Worm (Caenorhabditis elegans) whole organism, mixed stage, embryonic: ENCODE results near the gene srd-51.

Experiments used
- M03D4.4 ChIP-seq: sonication (generic microtip); optimal IDR thresholded peaks from 2 replicates; lab custom pipeline; 2017; ENCODE audit warnings: mild to moderate bottlenecking, missing genetic modification characterization, missing compliant biosample characterization
- bed-3 ChIP-seq: fragments of 200-800 bp; sonication (Bioruptor generic); optimal IDR thresholded peaks from 3 replicates; lab custom pipeline; 2018; ENCODE audit warnings: mild to moderate bottlenecking, missing genetic modification characterization, moderate library complexity, missing compliant biosample characterization
- blmp-1 ChIP-seq: fragments of 150-350 bp; optimal IDR thresholded peaks from 2 replicates; lab custom pipeline; 2014; ENCODE audit warnings: missing biosample characterization, missing genetic modification characterization
- ceh-39 ChIP-seq: fragments of 150-350 bp; optimal IDR thresholded peaks from 2 replicates; lab custom pipeline; 2014; ENCODE audit warnings: missing biosample characterization, missing genetic modification characterization
- ceh-43 ChIP-seq: fragments of 200-800 bp; sonication (Bioruptor generic); optimal IDR thresholded peaks from 2 replicates; lab custom pipeline; 2018; ENCODE audit warnings: mild to moderate bottlenecking, missing genetic modification characterization, moderate library complexity, missing compliant biosample characterization
- ceh-83 ChIP-seq: fragments of 200-800 bp; sonication (Bioruptor generic); optimal IDR thresholded peaks from 2 replicates; lab custom pipeline; 2018; ENCODE audit warnings: mild to moderate bottlenecking, missing genetic modification characterization, missing compliant biosample characterization
- ces-1 ChIP-seq: fragments of 150-350 bp; optimal IDR thresholded peaks from 2 replicates; lab custom pipeline; 2014; ENCODE audit warnings: missing biosample characterization, missing genetic modification reagents, missing genetic modification characterization
- cnd-1 ChIP-seq: fragments of 200-800 bp; sonication (Bioruptor generic); optimal IDR thresholded peaks from 2 replicates; lab custom pipeline; 2018; ENCODE audit warnings: mild to moderate bottlenecking, missing genetic modification characterization, missing compliant biosample characterization
- drap-1 ChIP-seq: fragments of 200-800 bp; sonication (Bioruptor generic); optimal IDR thresholded peaks from 3 replicates; lab custom pipeline; 2018; ENCODE audit warnings: mild to moderate bottlenecking, missing genetic modification characterization, missing compliant biosample characterization
- elt-1 ChIP-seq: sonication (generic microtip); optimal IDR thresholded peaks from 2 replicates; lab custom pipeline; 2017; ENCODE audit warnings: missing genetic modification characterization, mild to moderate bottlenecking, missing compliant biosample characterization, antibody characterized with exemption, moderate library complexity, borderline replicate concordance; ENCODE audit not compliant: insufficient read depth
- elt-3 ChIP-seq: fragments of 150-350 bp; optimal IDR thresholded peaks from 2 replicates; lab custom pipeline; 2014; ENCODE audit warnings: missing biosample characterization, missing genetic modification characterization
- flh-1 ChIP-seq: fragments of 200-800 bp; sonication (Bioruptor generic); optimal IDR thresholded peaks from 2 replicates; lab custom pipeline; 2018; ENCODE audit warnings: mild to moderate bottlenecking, missing genetic modification characterization, moderate library complexity, missing compliant biosample characterization
- ham-2 ChIP-seq: fragments of 200-800 bp; sonication (Bioruptor generic); optimal IDR thresholded peaks from 2 replicates; lab custom pipeline; 2018; ENCODE audit warnings: mild to moderate bottlenecking, missing genetic modification characterization, missing compliant biosample characterization
- hlh-1 ChIP-seq: fragments of 150-350 bp; optimal IDR thresholded peaks from 2 replicates; lab custom pipeline; 2014; ENCODE audit warnings: missing biosample characterization, missing genetic modification reagents, missing genetic modification characterization
- lin-13 ChIP-seq: fragments of 150-350 bp; optimal IDR thresholded peaks from 2 replicates; lab custom pipeline; 2014; ENCODE audit warnings: missing biosample characterization, missing genetic modification characterization
- lin-32 ChIP-seq: fragments of 200-800 bp; sonication (Bioruptor generic); optimal IDR thresholded peaks from 2 replicates; lab custom pipeline; 2018; ENCODE audit warnings: mild to moderate bottlenecking, missing genetic modification characterization, missing compliant biosample characterization
- lsy-2 ChIP-seq: fragments of 150-350 bp; optimal IDR thresholded peaks from 2 replicates; lab custom pipeline; 2014; ENCODE audit warnings: missing biosample characterization, missing genetic modification characterization
- mab-5 ChIP-seq: fragments of 150-350 bp; optimal IDR thresholded peaks from 2 replicates; lab custom pipeline; 2014; ENCODE audit warnings: missing biosample characterization, missing genetic modification characterization
- mep-1 ChIP-seq: fragments of 150-350 bp; optimal IDR thresholded peaks from 2 replicates; lab custom pipeline; 2017; ENCODE audit warnings: missing biosample characterization, missing genetic modification reagents, missing genetic modification characterization, inconsistent platforms
- mls-2 ChIP-seq: sonication (generic microtip); optimal IDR thresholded peaks from 2 replicates; lab custom pipeline; 2016; ENCODE audit warnings: mild to moderate bottlenecking, missing genetic modification characterization, moderate library complexity, missing compliant biosample characterization
- nhr-12 ChIP-seq: fragments of 150-350 bp; optimal IDR thresholded peaks from 2 replicates; lab custom pipeline; 2014; ENCODE audit warnings: missing biosample characterization, missing genetic modification characterization
- nhr-2 ChIP-seq: fragments of 150-350 bp; optimal IDR thresholded peaks from 2 replicates; lab custom pipeline; 2014; ENCODE audit warnings: missing biosample characterization, missing genetic modification characterization
- nhr-237 ChIP-seq: fragments of 150-350 bp; optimal IDR thresholded peaks from 2 replicates; lab custom pipeline; 2014; ENCODE audit warnings: missing biosample characterization, missing genetic modification characterization
- nhr-28 ChIP-seq: fragments of 150-350 bp; optimal IDR thresholded peaks from 2 replicates; lab custom pipeline; 2014; ENCODE audit warnings: missing biosample characterization, missing genetic modification characterization
- nhr-76 ChIP-seq: sonication (generic microtip); optimal IDR thresholded peaks from 2 replicates; lab custom pipeline; 2017; ENCODE audit warnings: missing biosample characterization, missing genetic modification characterization
- pha-4 ChIP-seq: fragments of 150-350 bp; optimal IDR thresholded peaks from 2 replicates; lab custom pipeline; 2018; ENCODE audit warnings: missing biosample characterization, missing genetic modification reagents, missing genetic modification characterization
- sem-2 ChIP-seq: fragments of 200-800 bp; sonication (Bioruptor generic); optimal IDR thresholded peaks from 2 replicates; lab custom pipeline; 2018; ENCODE audit warnings: mild to moderate bottlenecking, missing genetic modification characterization, missing compliant biosample characterization
- snpc-4 ChIP-seq: fragments of 150-350 bp; optimal IDR thresholded peaks from 2 replicates; lab custom pipeline; 2014; ENCODE audit warnings: missing biosample characterization, missing genetic modification characterization
- sptf-1 ChIP-seq: sonication (generic microtip); optimal IDR thresholded peaks from 2 replicates; lab custom pipeline; 2017; ENCODE audit warnings: mild to moderate bottlenecking, missing genetic modification characterization, moderate library complexity, missing compliant biosample characterization
- tbx-8 ChIP-seq: fragments of 200-800 bp; sonication (Bioruptor generic); optimal IDR thresholded peaks from 2 replicates; lab custom pipeline; 2018; ENCODE audit warnings: mild to moderate bottlenecking, missing genetic modification characterization, moderate library complexity, missing compliant biosample characterization
- unc-120 ChIP-seq: sonication (generic microtip); optimal IDR thresholded peaks from 2 replicates; lab custom pipeline; 2017; ENCODE audit warnings: missing genetic modification characterization, missing compliant biosample characterization; ENCODE audit not compliant: poor library complexity, severe bottlenecking
- unc-39 ChIP-seq: fragments of 150-350 bp; optimal IDR thresholded peaks from 2 replicates; lab custom pipeline; 2014; ENCODE audit warnings: missing biosample characterization, missing genetic modification characterization
- unc-62 ChIP-seq: fragments of 150-350 bp; optimal IDR thresholded peaks from 2 replicates; lab custom pipeline; 2014; ENCODE audit warnings: missing biosample characterization, missing genetic modification reagents, missing genetic modification characterization
- zip-8 ChIP-seq: fragments of 150-350 bp; optimal IDR thresholded peaks from 2 replicates; lab custom pipeline; 2014; ENCODE audit warnings: missing biosample characterization, missing genetic modification characterization
- ztf-11 ChIP-seq: fragments of 150-350 bp; optimal IDR thresholded peaks from 2 replicates; lab custom pipeline; 2014; ENCODE audit warnings: missing biosample characterization, missing genetic modification characterization

srd-51 gene

DNA sequence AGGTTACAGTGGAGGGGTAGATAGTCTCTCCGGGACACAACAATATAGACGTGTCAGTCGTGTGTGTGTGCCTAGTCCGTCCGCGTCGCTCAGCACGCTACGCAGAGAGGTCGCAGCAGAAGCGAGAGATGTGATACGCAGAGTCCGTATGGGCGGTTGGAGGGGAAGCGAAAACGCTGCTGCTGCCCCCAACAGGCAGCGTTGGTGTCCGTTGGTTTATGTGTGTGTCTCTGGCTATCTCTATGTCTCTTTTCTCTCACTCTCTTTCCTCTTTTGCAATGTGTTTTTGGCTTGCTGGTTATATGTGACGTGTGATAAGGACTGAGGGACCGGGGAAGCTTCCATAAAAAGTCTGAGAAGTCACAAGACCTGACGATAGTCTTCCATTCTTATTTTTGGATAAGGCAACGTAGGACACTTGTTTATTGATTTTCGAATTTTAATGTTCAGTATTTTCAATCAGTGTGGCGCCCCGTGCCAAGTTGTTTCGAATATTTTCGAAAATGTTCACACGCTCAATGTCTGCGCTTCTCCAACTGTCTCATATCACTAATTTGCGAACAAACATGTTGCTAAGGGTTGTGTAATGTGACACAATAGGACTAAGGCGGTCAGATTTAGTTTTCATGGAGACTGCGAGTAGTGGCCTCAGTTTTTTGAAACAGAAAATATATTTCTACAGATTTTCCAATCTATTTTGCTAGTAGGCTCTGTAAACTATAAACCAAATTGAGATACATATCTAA, 42.8 kb upstream of the srd-51 start, which contains the start of gene pab-2 (continued):
- TF ChIP-seq nhr-237 (tag; lab: Kevin White, UChicago), result peak; percentile 29
- no peak for TF ChIP-seq elt-3 (tag; lab: Kevin White, UChicago)
- peak; percentile 21 for TF ChIP-seq ceh-39 (tag; lab: Kevin White, UChicago)
- peak; percentile 84 for TF ChIP-seq sptf-1 (tag; lab: Kevin White, UChicago)
- TF ChIP-seq bed-3 (GFP tag; lab: Kevin White, UChicago), result no peak
- peak; percentile 99 for TF ChIP-seq unc-120

DNA sequence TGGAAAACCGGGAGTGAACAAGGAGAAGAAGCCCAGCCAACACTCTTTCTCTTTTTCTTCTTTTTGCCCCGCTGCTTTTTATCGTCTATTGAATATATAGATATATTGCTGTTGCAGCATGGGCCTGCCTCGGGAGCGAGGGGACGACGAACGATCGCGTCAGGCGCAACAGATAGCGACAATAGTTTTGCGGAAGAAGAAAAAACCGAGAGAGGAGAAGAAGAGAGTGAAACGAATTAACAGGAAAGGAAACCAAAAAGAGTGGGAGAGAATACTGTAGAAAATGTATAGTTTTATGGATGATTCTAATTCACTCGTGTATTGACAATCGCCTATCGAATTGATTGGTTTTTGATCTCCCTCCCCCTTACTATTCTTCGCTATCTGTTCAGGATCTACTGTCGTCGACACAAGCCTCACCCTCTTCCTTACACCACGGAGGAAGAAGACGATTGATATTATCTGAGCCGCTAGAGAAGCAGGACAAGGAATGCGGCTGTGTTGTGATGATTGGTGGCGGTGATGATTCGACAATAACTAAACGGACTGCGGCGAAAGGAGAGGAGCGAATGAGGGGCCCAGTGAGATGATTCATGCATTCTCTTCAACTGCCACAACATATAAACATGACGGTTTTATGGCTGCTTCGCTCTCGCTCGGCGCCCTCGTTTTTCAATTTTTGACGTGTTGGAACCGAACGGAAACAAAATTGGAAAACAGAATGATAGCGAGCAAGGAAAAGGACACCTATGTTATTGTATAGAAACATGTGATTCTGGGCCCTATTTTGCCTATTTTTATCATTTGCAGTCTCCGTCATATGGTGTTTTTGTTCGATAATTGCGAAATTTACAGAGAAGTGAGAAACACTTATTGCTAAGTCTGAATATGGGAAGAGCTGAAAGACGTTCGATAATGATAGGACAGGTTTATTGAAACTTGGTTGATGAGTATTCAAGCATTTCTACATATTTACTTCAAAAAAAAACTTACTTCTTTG, 41.8 kb upstream of the srd-51 start:
- TF ChIP-seq unc-62 (GFP tag; lab: Kevin White, UChicago), result peak; percentile 24
- TF ChIP-seq mep-1 (tag; lab: Kevin White, UChicago), result no peak
- no peak for TF ChIP-seq flh-1 (GFP tag; lab: Kevin White, UChicago)
- TF ChIP-seq bed-3 (GFP tag; lab: Kevin White, UChicago), result no peak
- peak; percentile 80 for TF ChIP-seq ham-2 (GFP tag; lab: Kevin White, UChicago)
- TF ChIP-seq unc-120, result no peak
- no peak for TF ChIP-seq nhr-2
- TF ChIP-seq elt-1 (tag; lab: Kevin White, UChicago), result peak; percentile 88
- TF ChIP-seq blmp-1, result no peak

DNA sequence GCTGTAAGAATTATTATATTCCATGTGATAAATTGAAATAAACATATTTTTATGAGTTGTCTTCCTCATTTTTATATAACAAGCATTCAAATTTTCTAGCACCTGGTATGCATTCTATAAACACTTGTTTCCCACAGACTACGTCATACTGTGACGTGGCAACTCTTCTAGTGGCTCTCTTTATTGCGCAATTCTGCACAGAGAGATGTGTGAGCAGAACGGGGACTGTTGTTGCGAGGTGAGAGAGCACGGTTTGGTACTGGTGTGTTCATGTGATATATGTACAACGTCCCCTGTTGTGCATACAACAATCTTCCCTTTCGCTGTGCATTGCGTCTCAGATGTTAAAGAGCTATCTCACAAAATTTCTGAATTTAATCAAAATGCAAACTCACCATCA, 40.4 kb upstream of the srd-51 start:
- peak; percentile 92 for TF ChIP-seq zip-8 (tag; lab: Kevin White, UChicago)
- TF ChIP-seq nhr-2, result peak; percentile 59
- TF ChIP-seq ham-2 (GFP tag; lab: Kevin White, UChicago), result no peak
- no peak for TF ChIP-seq M03D4.4
- no peak for TF ChIP-seq sptf-1 (tag; lab: Kevin White, UChicago)
- TF ChIP-seq ceh-39 (tag; lab: Kevin White, UChicago), result no peak

DNA sequence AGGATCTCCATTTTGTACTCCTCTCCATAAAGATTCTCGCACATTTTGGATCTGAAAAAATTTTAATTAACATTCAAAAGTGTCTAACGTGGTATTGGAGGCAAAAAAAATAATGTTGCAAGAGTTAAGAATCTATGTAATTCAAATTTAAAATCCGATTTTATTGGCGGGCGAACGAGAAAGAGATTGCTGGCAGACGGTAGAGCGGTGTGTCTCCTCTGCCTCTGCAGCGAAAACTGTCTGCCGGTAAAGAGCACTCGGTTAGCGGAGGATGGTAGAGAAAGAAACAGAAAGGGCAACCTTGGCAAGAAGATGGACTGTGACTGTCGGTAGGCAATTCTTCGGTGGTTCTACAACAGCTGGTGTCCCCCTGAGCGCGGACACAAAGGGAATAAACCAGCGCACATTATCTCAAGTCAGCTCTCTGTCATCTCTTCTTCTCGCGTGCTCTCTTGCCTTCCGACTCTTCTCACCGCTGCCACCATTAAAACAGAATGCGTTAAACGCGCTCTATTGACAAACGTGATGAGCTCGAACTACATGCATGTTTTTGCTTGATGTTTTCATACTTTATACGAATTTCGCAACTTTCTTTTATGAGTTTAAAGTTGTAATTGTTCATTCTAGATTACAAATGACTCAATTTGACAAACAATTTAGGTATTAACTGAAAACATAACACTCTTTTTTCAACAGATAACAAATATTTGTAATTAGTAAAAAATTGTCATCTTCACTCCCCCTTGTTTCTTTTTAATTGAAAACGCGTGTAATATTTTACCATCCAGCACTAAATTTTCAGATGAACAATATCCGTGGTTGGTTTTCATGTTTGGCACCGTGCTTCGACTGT, 34.4 kb upstream of the srd-51 start, which contains the start of the genes cdk-4 and F18H3.1:
TSS of gene cdk-4 (minus strand) at position 51 of the 853 bp plus-strand sequence.
TSS of gene F18H3.1 (plus strand) at position 803 of the 853 bp plus-strand sequence.
- TF ChIP-seq ceh-43 (GFP tag; lab: Kevin White, UChicago), result no peak
- peak; percentile 38 for TF ChIP-seq pha-4 (tag; lab: Kevin White, UChicago)
- no peak for TF ChIP-seq bed-3 (GFP tag; lab: Kevin White, UChicago)
- no peak for TF ChIP-seq tbx-8
- peak; percentile 46 for TF ChIP-seq ces-1 (GFP tag; lab: Kevin White, UChicago)
- TF ChIP-seq unc-62 (GFP tag; lab: Kevin White, UChicago), result peak; percentile 72
- TF ChIP-seq unc-120, result peak; percentile 28
- TF ChIP-seq ztf-11 (tag; lab: Kevin White, UChicago), result no peak
- peak; percentile 96 for TF ChIP-seq lin-32 (GFP tag; lab: Kevin White, UChicago)
- TF ChIP-seq M03D4.4, result peak; percentile 9
- peak; percentile 1 for TF ChIP-seq lin-13 (tag; lab: Kevin White, UChicago)
- TF ChIP-seq nhr-76 (tag; lab: Kevin White, UChicago), result no peak
- peak; percentile 64 for TF ChIP-seq sptf-1 (tag; lab: Kevin White, UChicago)
- TF ChIP-seq blmp-1, result no peak
- TF ChIP-seq flh-1 (GFP tag; lab: Kevin White, UChicago), result no peak
- TF ChIP-seq snpc-4 (tag; lab: Kevin White, UChicago), result no peak
- TF ChIP-seq nhr-2, result peak; percentile 77
- no peak for TF ChIP-seq unc-39 (tag; lab: Kevin White, UChicago)
- TF ChIP-seq mab-5 (tag; lab: Kevin White, UChicago), result peak; percentile 25
- no peak for TF ChIP-seq elt-1 (tag; lab: Kevin White, UChicago)
- TF ChIP-seq mep-1 (tag; lab: Kevin White, UChicago), result peak; percentile 71
- peak; percentile 85 for TF ChIP-seq cnd-1 (tag; lab: Kevin White, UChicago)
- TF ChIP-seq mls-2 (tag; lab: Kevin White, UChicago), result peak; percentile 36
- no peak for TF ChIP-seq sem-2 (GFP tag; lab: Kevin White, UChicago)
- no peak for TF ChIP-seq elt-3 (tag; lab: Kevin White, UChicago)
- no peak for TF ChIP-seq nhr-237 (tag; lab: Kevin White, UChicago)
- no peak for TF ChIP-seq nhr-28 (tag; lab: Kevin White, UChicago)
- no peak for TF ChIP-seq ceh-39 (tag; lab: Kevin White, UChicago)
- TF ChIP-seq drap-1, result no peak
- peak; percentile 39 for TF ChIP-seq lsy-2 (tag; lab: Kevin White, UChicago)
- TF ChIP-seq hlh-1 (tag; lab: Kevin White, UChicago), result peak; percentile 87
- peak; percentile 51 for TF ChIP-seq ham-2 (GFP tag; lab: Kevin White, UChicago)
- TF ChIP-seq ceh-83 (GFP tag; lab: Kevin White, UChicago), result no peak
- TF ChIP-seq nhr-12 (tag; lab: Kevin White, UChicago), result no peak
- TF ChIP-seq zip-8 (tag; lab: Kevin White, UChicago), result no peak
